Worm (Caenorhabditis elegans): ENCODE data around the gene Y97E10AR.8.

ce11 chrV:8005000-8005399 is at the start of gene Y97E10AR.8:
- TF ChIP-seq nhr-12 (tag; optimal IDR thresholded peaks at IDR 0.05) (no peak), nhr-237 (tag; optimal IDR thresholded peaks at IDR 0.05) (no peak), elt-3 (tag; optimal IDR thresholded peaks at IDR 0.05) (no peak)
